Fruit fly (Drosophila melanogaster): Measurements from ENCODE around the gene lmd.

lmd gene

dm6 chr3R:23053135-23053730 is 26.7 kb upstream of the lmd start:
- TF ChIP-seq fru (GFP tag; optimal IDR thresholded peaks at IDR 0.05) (no peak), sage (GFP tag; optimal IDR thresholded peaks at IDR 0.05) (no peak), pan (optimal IDR thresholded peaks at IDR 0.05) (no peak), h (GFP tag; optimal IDR thresholded peaks at IDR 0.05) (no peak), Rel (GFP tag; optimal IDR thresholded peaks at IDR 0.05) (no peak), Rel (tag; optimal IDR thresholded peaks at IDR 0.05) (no peak), tai (GFP tag; optimal IDR thresholded peaks at IDR 0.05) (no peak), br (GFP tag; optimal IDR thresholded peaks at IDR 0.05) (no peak), N (GFP tag; optimal IDR thresholded peaks at IDR 0.05) (no peak), psq (GFP tag; optimal IDR thresholded peaks at IDR 0.05) (no peak), OdsH (GFP tag; optimal IDR thresholded peaks at IDR 0.05) (no peak), CrebA (GFP tag; optimal IDR thresholded peaks at IDR 0.05; ENCODE audit: borderline replicate concordance) (no peak), foxo (GFP tag; optimal IDR thresholded peaks at IDR 0.05) (no peak), Sp1 (GFP tag; optimal IDR thresholded peaks at IDR 0.05) (no peak), dsf (GFP tag; optimal IDR thresholded peaks at IDR 0.05; ENCODE audit: borderline replicate concordance) (no peak)

DNA sequence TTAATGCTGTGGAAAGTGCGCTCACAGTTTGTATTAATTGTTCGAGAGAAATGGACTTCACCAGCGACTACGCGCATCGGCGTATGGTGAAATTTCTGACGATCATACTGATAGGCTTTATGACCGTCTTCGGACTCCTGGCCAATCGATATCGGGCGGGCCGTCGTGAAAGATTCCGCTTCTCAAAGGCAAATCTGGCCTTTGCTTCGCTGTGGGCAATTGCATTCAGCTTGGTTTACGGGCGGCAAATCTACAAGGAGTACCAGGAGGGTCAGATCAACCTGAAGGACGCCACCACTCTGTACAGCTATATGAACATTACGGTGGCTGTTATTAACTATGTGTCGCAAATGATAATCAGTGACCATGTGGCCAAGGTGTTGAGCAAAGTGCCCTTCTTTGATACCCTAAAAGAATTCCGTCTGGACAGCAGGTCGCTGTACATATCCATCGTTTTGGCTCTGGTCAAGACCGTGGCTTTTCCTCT is 25.2 kb upstream of the lmd start, which contains the start of gene Gr94a:
Gene Gr94a, plus strand, starts transcription at position 51 of the 487 bp plus-strand sequence.
- TF ChIP-seq Dfd (GFP tag; optimal IDR thresholded peaks at IDR 0.05): no peak
- no peak for TF ChIP-seq OdsH (GFP tag; optimal IDR thresholded peaks at IDR 0.05)
- no peak for TF ChIP-seq Jra (GFP tag; optimal IDR thresholded peaks at IDR 0.05)
- no peak for TF ChIP-seq N (GFP tag; optimal IDR thresholded peaks at IDR 0.05)
- no peak for TF ChIP-seq dsf (GFP tag; optimal IDR thresholded peaks at IDR 0.05; ENCODE audit: borderline replicate concordance)
- TF ChIP-seq usp (GFP tag; optimal IDR thresholded peaks at IDR 0.05): no peak
- TF ChIP-seq rgr (GFP tag; optimal IDR thresholded peaks at IDR 0.05): no peak
- no peak for TF ChIP-seq Sp1 (GFP tag; optimal IDR thresholded peaks at IDR 0.05)
- no peak for TF ChIP-seq sv (GFP tag; optimal IDR thresholded peaks at IDR 0.05)
- TF ChIP-seq pan (optimal IDR thresholded peaks at IDR 0.05): no peak
- TF ChIP-seq Hr78 (GFP tag; optimal IDR thresholded peaks at IDR 0.05): no peak
- no peak for TF ChIP-seq Hr83 (GFP tag; optimal IDR thresholded peaks at IDR 0.05; ENCODE audit: poor library complexity, severe bottlenecking)
- no peak for TF ChIP-seq Hnf4 (GFP tag; optimal IDR thresholded peaks at IDR 0.05)
- TF ChIP-seq woc (GFP tag; optimal IDR thresholded peaks at IDR 0.05): no peak
- no peak for TF ChIP-seq Myc (optimal IDR thresholded peaks at IDR 0.05)
- TF ChIP-seq dl (GFP tag; optimal IDR thresholded peaks at IDR 0.05; ENCODE audit: insufficient read depth in 1 of 2, partially characterized antibody in 2 of 2): no peak
- TF ChIP-seq lola (GFP tag; optimal IDR thresholded peaks at IDR 0.05): no peak

dm6 chr3R:23048690-23049118 is 22.2 kb upstream of the lmd start:
- TF ChIP-seq dsf (GFP tag; optimal IDR thresholded peaks at IDR 0.05; ENCODE audit: borderline replicate concordance) (peak; percentile 57), lola (GFP tag; optimal IDR thresholded peaks at IDR 0.05) (no peak), Hr78 (GFP tag; optimal IDR thresholded peaks at IDR 0.05) (no peak), Jra (GFP tag; optimal IDR thresholded peaks at IDR 0.05) (peak; percentile 62), CG32264 (GFP tag; optimal IDR thresholded peaks at IDR 0.05) (peak; percentile 1), GATAd (GFP tag; optimal IDR thresholded peaks at IDR 0.05) (peak; percentile 20), sage (GFP tag; optimal IDR thresholded peaks at IDR 0.05) (peak; percentile 63), h (GFP tag; optimal IDR thresholded peaks at IDR 0.05) (peak; percentile 84), fru (GFP tag; optimal IDR thresholded peaks at IDR 0.05) (peak; percentile 84), Sp1 (GFP tag; optimal IDR thresholded peaks at IDR 0.05) (peak; percentile 90), sv (GFP tag; optimal IDR thresholded peaks at IDR 0.05) (peak; percentile 26), dmrt93B (GFP tag; optimal IDR thresholded peaks at IDR 0.05) (peak; percentile 80), Rel (GFP tag; optimal IDR thresholded peaks at IDR 0.05) (no peak), Rel (tag; optimal IDR thresholded peaks at IDR 0.05) (peak; percentile 39), ey (GFP tag; optimal IDR thresholded peaks at IDR 0.05) (peak; percentile 79), Vsx2 (GFP tag; optimal IDR thresholded peaks at IDR 0.05; ENCODE audit: partially characterized antibody) (no peak), brk (GFP tag; optimal IDR thresholded peaks at IDR 0.05) (no peak), Mio (GFP tag; optimal IDR thresholded peaks at IDR 0.05) (no peak), dl (GFP tag; optimal IDR thresholded peaks at IDR 0.05; ENCODE audit: insufficient read depth in 1 of 2, partially characterized antibody in 2 of 2) (no peak), Abd-B (GFP tag; optimal IDR thresholded peaks at IDR 0.05) (no peak), rgr (GFP tag; optimal IDR thresholded peaks at IDR 0.05) (peak; percentile 78), tai (GFP tag; optimal IDR thresholded peaks at IDR 0.05) (peak; percentile 72), Hr83 (GFP tag; optimal IDR thresholded peaks at IDR 0.05; ENCODE audit: poor library complexity, severe bottlenecking) (no peak), HLH106 (tag; optimal IDR thresholded peaks at IDR 0.05) (peak; percentile 89), br (GFP tag; optimal IDR thresholded peaks at IDR 0.05) (peak; percentile 72), woc (GFP tag; optimal IDR thresholded peaks at IDR 0.05) (peak; percentile 85), CG9705 (GFP tag; optimal IDR thresholded peaks at IDR 0.05) (peak; percentile 72), Hnf4 (GFP tag; optimal IDR thresholded peaks at IDR 0.05) (peak; percentile 54), OdsH (GFP tag; optimal IDR thresholded peaks at IDR 0.05) (peak; percentile 85), foxo (GFP tag; optimal IDR thresholded peaks at IDR 0.05) (peak in 1 of 2 experiments; percentile 84), psq (GFP tag; optimal IDR thresholded peaks at IDR 0.05) (peak; percentile 71)

Data from whole organism, wandering third instar larva.